Worm (Caenorhabditis elegans) whole organism, L3 larva: Measurements from ENCODE around the gene memb-1.

Experiments used
- ama-1 ChIP-seq: fragments of 150-350 bp; optimal IDR thresholded peaks from 2 replicates; lab custom pipeline; 2018
- ceh-82 ChIP-seq: fragments of 150-350 bp; optimal IDR thresholded peaks from 2 replicates; lab custom pipeline; 2014; ENCODE audit warnings: missing biosample characterization, missing genetic modification characterization
- egl-5 ChIP-seq: fragments of 150-350 bp; optimal IDR thresholded peaks from 2 replicates; lab custom pipeline; 2017; ENCODE audit warnings: missing biosample characterization, missing genetic modification reagents, missing genetic modification characterization, inconsistent platforms
- fos-1 ChIP-seq: fragments of 150-350 bp; optimal IDR thresholded peaks from 2 replicates; lab custom pipeline; 2014; ENCODE audit warnings: missing biosample characterization, missing genetic modification characterization
- mml-1 ChIP-seq: fragments of 150-350 bp; sonication (generic microtip); optimal IDR thresholded peaks from 3 replicates; lab custom pipeline; 2014; ENCODE audit warnings: missing biosample characterization, missing genetic modification characterization
- nhr-12 ChIP-seq: fragments of 150-350 bp; optimal IDR thresholded peaks from 2 replicates; lab custom pipeline; 2014; ENCODE audit warnings: missing biosample characterization, missing genetic modification characterization
- snpc-4 ChIP-seq: fragments of 150-350 bp; optimal IDR thresholded peaks from 2 replicates; lab custom pipeline; 2014; ENCODE audit warnings: missing biosample characterization, missing genetic modification characterization
- tbx-2 ChIP-seq: sonication (generic microtip); optimal IDR thresholded peaks from 2 replicates; lab custom pipeline; 2016; ENCODE audit warnings: mild to moderate bottlenecking, missing genetic modification characterization, missing compliant biosample characterization

- TF ChIP-seq snpc-4 (tag; lab: Kevin White, UChicago) (peak; percentile 30), nhr-12 (tag; lab: Kevin White, UChicago) (no peak), ceh-82 (tag; lab: Kevin White, UChicago) (no peak), egl-5 (peak; percentile 67), fos-1 (tag; lab: Kevin White, UChicago) (peak; percentile 33), tbx-2 (no peak), mml-1 (tag; lab: Kevin White, UChicago) (no peak), ama-1 (no peak)
These were observed at the start of gene memb-1 for ce11 chrX:9441512-9441911.
